Fruit fly (Drosophila melanogaster): ENCODE measurements around the gene CG7101.

DNA sequence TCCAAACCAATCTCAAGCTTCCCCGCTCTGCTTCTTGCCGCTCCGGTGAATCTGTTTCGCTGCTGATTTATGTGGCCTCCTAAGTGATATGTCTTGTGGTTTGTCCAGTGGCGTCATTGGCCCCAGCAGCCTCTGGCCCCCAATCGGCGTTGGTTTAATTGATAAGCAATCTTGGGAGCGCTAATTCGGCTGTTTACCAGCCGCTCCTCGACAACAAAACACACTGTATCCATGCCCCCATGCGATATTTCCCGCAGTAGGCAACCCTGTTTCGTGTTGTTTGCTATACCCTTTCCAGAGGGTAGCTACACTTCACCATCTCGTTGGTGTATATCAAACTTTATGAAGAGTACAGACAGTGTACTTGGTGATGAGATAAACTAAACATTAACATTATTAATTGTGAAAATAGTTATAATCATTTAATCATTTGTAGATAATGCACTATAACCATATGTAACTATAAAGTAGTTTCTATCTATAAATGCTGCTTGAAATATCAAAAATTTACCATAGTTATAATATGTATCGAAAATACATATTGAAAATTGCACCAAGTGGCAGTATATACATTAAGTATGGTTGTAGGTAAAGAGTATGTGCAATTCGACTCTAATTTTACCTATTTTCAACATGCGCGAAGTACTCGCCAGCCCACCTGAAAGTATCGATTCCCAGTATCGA is 18.1 kb downstream of the CG7101 start, which contains the start of gene shop:
- TF ChIP-seq Hr78 (GFP tag; optimal IDR thresholded peaks at IDR 0.05) (no peak), tai (GFP tag; optimal IDR thresholded peaks at IDR 0.05) (no peak), brk (GFP tag; optimal IDR thresholded peaks at IDR 0.05) (no peak), Dfd (GFP tag; optimal IDR thresholded peaks at IDR 0.05) (no peak)
